Fruit fly (Drosophila melanogaster) whole organism, embryonic: ENCODE data around the gene sac.

Source experiments
- BEAF-32 ChIP-seq: fragments of 200-800 bp; sonication (Bioruptor generic); optimal IDR thresholded peaks from 3 replicates; lab custom pipeline; 2017; ENCODE audit warnings: missing biosample characterization, missing genetic modification characterization, mild to moderate bottlenecking, moderate library complexity, missing genetic modification reagents
- C15 ChIP-seq: fragments of 200-800 bp; sonication (Bioruptor generic); IDR thresholded peaks from 3 replicates; pipeline ENCODE4 v1.3.6; 2022; ENCODE audit warnings: missing biosample characterization, missing genetic modification characterization
- CG11085 ChIP-seq: fragments of 200-800 bp; sonication (Bioruptor generic); IDR thresholded peaks from 2 replicates; pipeline ENCODE4 v1.3.6; 2022; ENCODE audit warnings: missing biosample characterization, missing genetic modification characterization
- CG11560 ChIP-seq: fragments of 200-800 bp; sonication (Bioruptor generic); IDR thresholded peaks from 3 replicates; pipeline ENCODE4 v1.3.6; 2022; ENCODE audit warnings: missing biosample characterization, missing genetic modification characterization
- CG12659 ChIP-seq: fragments of 200-800 bp; sonication (Bioruptor generic); optimal IDR thresholded peaks from 3 replicates; lab custom pipeline; 2017; ENCODE audit warnings: mild to moderate bottlenecking, missing biosample characterization, missing genetic modification reagents, missing genetic modification characterization
- CG13296 ChIP-seq: fragments of 200-800 bp; sonication (Bioruptor generic); optimal IDR thresholded peaks from 3 replicates; lab custom pipeline; 2018; ENCODE audit warnings: missing biosample characterization, mild to moderate bottlenecking, missing genetic modification characterization
- CG14014 ChIP-seq: fragments of 200-800 bp; sonication (Bioruptor generic); IDR thresholded peaks from 2 replicates; pipeline ENCODE4 v1.3.6; 2022; ENCODE audit warnings: missing biosample characterization, missing genetic modification characterization
- CG14710 ChIP-seq: fragments of 200-800 bp; sonication (Bioruptor generic); optimal IDR thresholded peaks from 3 replicates; lab custom pipeline; 2019; ENCODE audit warnings: missing biosample characterization, mild to moderate bottlenecking, missing genetic modification characterization, moderate library complexity
- CG14965 ChIP-seq: fragments of 200-800 bp; sonication (Bioruptor generic); optimal IDR thresholded peaks from 2 replicates; lab custom pipeline; 2016; ENCODE audit warnings: missing biosample characterization, missing genetic modification characterization, borderline replicate concordance
- CG17328 ChIP-seq: fragments of 200-800 bp; sonication (Bioruptor generic); IDR thresholded peaks from 2 replicates; pipeline ENCODE4 v1.3.6; 2022; ENCODE audit warnings: missing biosample characterization, missing genetic modification characterization
- CG18262 ChIP-seq: fragments of 200-800 bp; optimal IDR thresholded peaks from 3 replicates; lab custom pipeline; 2019; ENCODE audit warnings: missing biosample characterization, mild to moderate bottlenecking, missing genetic modification characterization, moderate library complexity
- CG30431 ChIP-seq: fragments of 200-800 bp; sonication (Bioruptor generic); optimal IDR thresholded peaks from 2 replicates; lab custom pipeline; 2017; ENCODE audit warnings: missing biosample characterization, missing genetic modification characterization
- CG31388 ChIP-seq: fragments of 200-800 bp; sonication (Bioruptor generic); optimal IDR thresholded peaks from 2 replicates; lab custom pipeline; 2016; ENCODE audit warnings: missing biosample characterization, missing genetic modification characterization
- CG42726 ChIP-seq: fragments of 200-800 bp; sonication (Bioruptor generic); IDR thresholded peaks from 2 replicates; pipeline ENCODE4 v1.3.6; 2022; ENCODE audit warnings: missing biosample characterization, missing genetic modification characterization; ENCODE audit not compliant: partially characterized antibody
- CG4707 ChIP-seq: fragments of 200-800 bp; sonication (Bioruptor generic); optimal IDR thresholded peaks from 2 replicates; lab custom pipeline; 2018; ENCODE audit warnings: missing biosample characterization, mild to moderate bottlenecking, missing genetic modification characterization, moderate library complexity
- CG5180 ChIP-seq: fragments of 200-800 bp; sonication (Bioruptor generic); optimal IDR thresholded peaks from 3 replicates; lab custom pipeline; 2017; ENCODE audit warnings: missing biosample characterization, missing genetic modification characterization, mild to moderate bottlenecking, moderate library complexity, missing genetic modification reagents
- CG6854 ChIP-seq: fragments of 200-800 bp; sonication (Bioruptor generic); optimal IDR thresholded peaks from 3 replicates; lab custom pipeline; 2017; ENCODE audit warnings: missing biosample characterization, mild to moderate bottlenecking, missing genetic modification characterization
- CG7372 ChIP-seq: fragments of 200-800 bp; sonication (Bioruptor generic); IDR thresholded peaks from 2 replicates; pipeline ENCODE4 v1.3.6; 2022; ENCODE audit warnings: missing biosample characterization, missing genetic modification characterization
- CG9817 ChIP-seq: fragments of 200-800 bp; sonication (Bioruptor generic); optimal IDR thresholded peaks from 2 replicates; lab custom pipeline; 2018; ENCODE audit warnings: missing biosample characterization, mild to moderate bottlenecking, missing genetic modification characterization, moderate library complexity
- Doc2 ChIP-seq: fragments of 200-800 bp; sonication (Bioruptor generic); IDR thresholded peaks from 2 replicates; pipeline ENCODE4 v1.3.6; 2022; ENCODE audit warnings: missing biosample characterization, missing genetic modification characterization
- Fer1 ChIP-seq: fragments of 200-800 bp; sonication (Bioruptor generic); optimal IDR thresholded peaks from 2 replicates; lab custom pipeline; 2017; ENCODE audit warnings: missing biosample characterization, mild to moderate bottlenecking, missing genetic modification characterization
- Fer3 ChIP-seq: fragments of 200-800 bp; sonication (Bioruptor generic); optimal IDR thresholded peaks from 2 replicates; lab custom pipeline; 2018; ENCODE audit warnings: missing biosample characterization, mild to moderate bottlenecking, missing genetic modification characterization, moderate library complexity
- HHEX ChIP-seq: fragments of 200-800 bp; sonication (Bioruptor generic); optimal IDR thresholded peaks from 3 replicates; lab custom pipeline; 2017; ENCODE audit warnings: missing biosample characterization, mild to moderate bottlenecking, missing genetic modification characterization, missing genetic modification reagents
- HmgD ChIP-seq: fragments of 200-800 bp; sonication (Bioruptor generic); optimal IDR thresholded peaks from 3 replicates; lab custom pipeline; 2016; ENCODE audit warnings: missing biosample characterization, missing genetic modification characterization
- MBD-R2 ChIP-seq: fragments of 200-800 bp; sonication (Bioruptor generic); IDR thresholded peaks from 2 replicates; pipeline ENCODE4 v1.3.6; 2022; ENCODE audit warnings: missing biosample characterization, missing genetic modification characterization
- NfI ChIP-seq: fragments of 200-800 bp; sonication (Bioruptor generic); optimal IDR thresholded peaks from 3 replicates; lab custom pipeline; 2018; ENCODE audit warnings: missing biosample characterization, mild to moderate bottlenecking, missing genetic modification characterization, moderate library complexity
- Vsx1 ChIP-seq: fragments of 200-800 bp; sonication (Bioruptor generic); optimal IDR thresholded peaks from 2 replicates; lab custom pipeline; 2017; ENCODE audit warnings: missing biosample characterization, mild to moderate bottlenecking, missing genetic modification characterization, missing genetic modification reagents
- br ChIP-seq: fragments of >200 bp; optimal IDR thresholded peaks from 2 replicates; lab custom pipeline; 2017
- btn ChIP-seq: fragments of 200-800 bp; sonication (Bioruptor generic); optimal IDR thresholded peaks from 2 replicates; lab custom pipeline; 2016; ENCODE audit warnings: missing biosample characterization, missing genetic modification characterization
- dati ChIP-seq: fragments of 200-800 bp; sonication (Bioruptor generic); IDR thresholded peaks from 2 replicates; pipeline ENCODE4 v1.3.6; 2022; ENCODE audit warnings: missing biosample characterization, missing genetic modification characterization
- dmrt99B ChIP-seq: fragments of 200-800 bp; sonication (Bioruptor generic); optimal IDR thresholded peaks from 2 replicates; lab custom pipeline; 2018; ENCODE audit warnings: missing biosample characterization, mild to moderate bottlenecking, missing genetic modification characterization, moderate library complexity
- dysf ChIP-seq: fragments of 200-800 bp; sonication (Bioruptor generic); IDR thresholded peaks from 3 replicates; pipeline ENCODE4 v1.3.6; 2022; ENCODE audit warnings: missing biosample characterization, missing genetic modification characterization
- ems ChIP-seq: fragments of 200-800 bp; sonication (Bioruptor generic); optimal IDR thresholded peaks from 3 replicates; lab custom pipeline; 2016; ENCODE audit warnings: missing biosample characterization, missing genetic modification characterization
- gt ChIP-seq: fragments of 200-800 bp; sonication (Bioruptor generic); IDR thresholded peaks from 2 replicates; pipeline ENCODE4 v1.3.6; 2022; ENCODE audit warnings: missing biosample characterization, missing genetic modification characterization
- jing ChIP-seq: fragments of 200-800 bp; sonication (Bioruptor generic); optimal IDR thresholded peaks from 2 replicates; lab custom pipeline; 2018; ENCODE audit warnings: missing biosample characterization, mild to moderate bottlenecking, missing genetic modification characterization
- jumu ChIP-seq: fragments of 200-800 bp; sonication (Bioruptor generic); optimal IDR thresholded peaks from 3 replicates; lab custom pipeline; 2016; ENCODE audit warnings: missing biosample characterization, missing genetic modification characterization
- kni ChIP-seq: fragments of 200-800 bp; sonication (Bioruptor generic); optimal IDR thresholded peaks from 3 replicates; lab custom pipeline; 2017; ENCODE audit warnings: mild to moderate bottlenecking, missing biosample characterization, missing genetic modification reagents, missing genetic modification characterization
- lilli ChIP-seq: fragments of 200-800 bp; sonication (Bioruptor generic); optimal IDR thresholded peaks from 3 replicates; lab custom pipeline; 2016; ENCODE audit warnings: missing biosample characterization, missing genetic modification characterization
- mirr ChIP-seq: fragments of 200-800 bp; sonication (Bioruptor generic); optimal IDR thresholded peaks from 3 replicates; lab custom pipeline; 2018; ENCODE audit warnings: missing biosample characterization, mild to moderate bottlenecking, missing genetic modification characterization
- mld ChIP-seq: fragments of 200-800 bp; sonication (Bioruptor generic); IDR thresholded peaks from 3 replicates; pipeline ENCODE4 v1.3.6; 2022; ENCODE audit warnings: missing biosample characterization, missing genetic modification characterization; ENCODE audit not compliant: partially characterized antibody
- nerfin-2 ChIP-seq: fragments of 200-800 bp; sonication (Bioruptor generic); IDR thresholded peaks from 2 replicates; pipeline ENCODE4 v1.3.6; 2022; ENCODE audit warnings: missing biosample characterization, missing genetic modification characterization; ENCODE audit not compliant: partially characterized antibody
- onecut ChIP-seq: fragments of 200-800 bp; sonication (Bioruptor generic); IDR thresholded peaks from 2 replicates; pipeline ENCODE4 v1.3.6; 2022; ENCODE audit warnings: missing biosample characterization, missing genetic modification characterization
- p53 ChIP-seq: fragments of 200-800 bp; sonication (Bioruptor generic); optimal IDR thresholded peaks from 2 replicates; lab custom pipeline; 2016; ENCODE audit warnings: missing biosample characterization, missing genetic modification characterization
- sens-2 ChIP-seq: fragments of 200-800 bp; sonication (Bioruptor generic); IDR thresholded peaks from 2 replicates; pipeline ENCODE4 v1.3.6; 2022; ENCODE audit warnings: missing biosample characterization, missing genetic modification characterization
- shn ChIP-seq: fragments of 200-800 bp; sonication (Bioruptor generic); optimal IDR thresholded peaks from 3 replicates; lab custom pipeline; 2016; ENCODE audit warnings: missing biosample characterization, missing genetic modification characterization
- unpg ChIP-seq: fragments of 200-800 bp; sonication (Bioruptor generic); optimal IDR thresholded peaks from 3 replicates; lab custom pipeline; 2018; ENCODE audit warnings: missing biosample characterization, mild to moderate bottlenecking, missing genetic modification characterization, moderate library complexity
- vvl ChIP-seq: fragments of 200-800 bp; sonication (Bioruptor generic); IDR thresholded peaks from 2 replicates; pipeline ENCODE4 v1.3.6; 2022; ENCODE audit warnings: missing biosample characterization, missing genetic modification characterization
- wdn ChIP-seq: fragments of 200-800 bp; sonication (Bioruptor generic); IDR thresholded peaks from 2 replicates; pipeline ENCODE4 v1.3.6; 2022; ENCODE audit warnings: missing biosample characterization, missing genetic modification characterization
- wek ChIP-seq: fragments of 200-800 bp; sonication (Bioruptor generic); optimal IDR thresholded peaks from 3 replicates; lab custom pipeline; 2018; ENCODE audit warnings: missing biosample characterization, mild to moderate bottlenecking, missing genetic modification characterization, moderate library complexity

Gene sac

DNA sequence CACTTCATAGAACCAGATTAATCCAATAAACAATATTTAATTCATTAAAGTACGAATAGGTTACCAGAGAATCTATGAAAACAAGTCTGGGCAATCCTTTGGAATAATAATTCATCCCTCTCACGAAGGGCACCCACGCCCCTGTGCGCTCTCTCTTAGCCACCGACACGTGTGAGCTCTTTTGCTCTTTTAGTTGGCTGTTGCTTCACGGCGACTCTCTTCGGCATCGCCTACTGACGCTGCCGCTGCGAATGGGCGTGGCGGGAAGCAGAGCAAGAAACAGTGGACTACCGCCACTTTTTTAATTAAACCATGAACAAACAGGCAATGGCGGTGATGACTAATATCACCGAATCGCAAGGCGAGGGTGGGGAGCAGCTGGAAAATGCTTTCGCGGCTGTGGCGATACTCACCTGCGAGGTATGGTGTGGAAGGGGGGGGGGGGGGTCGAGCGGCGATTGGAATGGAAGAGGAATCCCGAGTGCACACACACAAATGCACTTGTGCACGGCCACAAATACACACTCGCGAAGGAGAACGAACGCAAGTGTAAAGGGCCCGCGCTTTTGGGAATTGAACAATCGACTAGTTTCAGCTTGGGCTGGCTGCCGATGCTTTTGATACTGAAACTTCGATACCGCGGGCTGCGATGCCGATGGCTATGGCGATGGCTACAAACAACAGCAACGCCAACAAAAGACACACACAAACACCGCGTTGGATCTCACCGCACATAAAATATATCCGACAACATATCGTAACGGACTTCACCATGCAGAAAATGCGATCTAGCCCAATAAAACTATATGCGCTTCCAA is 2.2 kb upstream of the sac start (continued):
- TF ChIP-seq CG5180 (GFP tag; lab: Kevin White, UChicago) = no peak
- TF ChIP-seq jumu (GFP tag; lab: Kevin White, UChicago) = peak; percentile 86
- peak; percentile 61 for TF ChIP-seq CG31388 (GFP tag; lab: Kevin White, UChicago)
- TF ChIP-seq gt (GFP tag; lab: Robert Waterston, UW) = peak; percentile 33; the same call in 1 of the 2 replicates
- TF ChIP-seq CG9817 (tag; lab: Kevin White, UChicago) = peak; percentile 76
- peak; percentile 92 for TF ChIP-seq lilli
- TF ChIP-seq CG4707 (GFP tag; lab: Kevin White, UChicago) = peak; percentile 66
- peak; percentile 73 for TF ChIP-seq p53 (GFP tag; lab: Kevin White, UChicago)
- TF ChIP-seq onecut (GFP tag; lab: Robert Waterston, UW) = peak; percentile 85
- peak; percentile 92 for TF ChIP-seq CG17328 (GFP tag; lab: Robert Waterston, UW)
- TF ChIP-seq CG11085 (GFP tag; lab: Robert Waterston, UW) = peak; percentile 77
- TF ChIP-seq mld (GFP tag; lab: Robert Waterston, UW) = no peak
- peak; percentile 62 for TF ChIP-seq jing (GFP tag; lab: Kevin White, UChicago)
- peak; percentile 91 for TF ChIP-seq HHEX
- no peak for TF ChIP-seq CG42726
- TF ChIP-seq dysf (GFP tag; lab: Robert Waterston, UW) = peak; percentile 86
- peak; percentile 92 for TF ChIP-seq unpg
- TF ChIP-seq CG6854 (GFP tag; lab: Kevin White, UChicago) = peak; percentile 79
- TF ChIP-seq CG30431 = peak; percentile 73
- TF ChIP-seq CG7372 (GFP tag; lab: Robert Waterston, UW) = peak; percentile 62
- peak; percentile 82 for TF ChIP-seq CG12659 (GFP tag; lab: Kevin White, UChicago)
- TF ChIP-seq Fer3 (tag; lab: Kevin White, UChicago) = peak; percentile 82
- peak; percentile 27 for TF ChIP-seq HmgD
- TF ChIP-seq wek (GFP tag; lab: Kevin White, UChicago) = peak; percentile 84
- peak; percentile 87 for TF ChIP-seq dmrt99B (tag; lab: Kevin White, UChicago)
- TF ChIP-seq CG11560 (tag; lab: Robert Waterston, UW) = no peak
- peak; percentile 79 for TF ChIP-seq MBD-R2 (GFP tag; lab: Robert Waterston, UW)
- TF ChIP-seq vvl = peak; percentile 96
- peak; percentile 80 for TF ChIP-seq CG18262 (tag; lab: Kevin White, UChicago)
- TF ChIP-seq CG14710 = peak; percentile 60
- TF ChIP-seq NfI (GFP tag; lab: Kevin White, UChicago) = peak; percentile 87
- TF ChIP-seq CG14965 (GFP tag; lab: Kevin White, UChicago) = peak; percentile 1
- peak; percentile 94 for TF ChIP-seq kni
- TF ChIP-seq dati (GFP tag; lab: Robert Waterston, UW) = peak; percentile 81
- TF ChIP-seq br (lab: Kevin White, UChicago) = no peak
- peak; percentile 82 for TF ChIP-seq sens-2 (GFP tag; lab: Robert Waterston, UW)
- TF ChIP-seq Doc2 (GFP tag; lab: Robert Waterston, UW) = no peak
- no peak for TF ChIP-seq nerfin-2 (GFP tag; lab: Robert Waterston, UW)
- peak; percentile 73 for TF ChIP-seq wdn
- TF ChIP-seq ems (GFP tag; lab: Kevin White, UChicago) = peak; percentile 92
- peak; percentile 67 for TF ChIP-seq Vsx1
- TF ChIP-seq btn (GFP tag; lab: Kevin White, UChicago) = peak; percentile 70
- peak; percentile 42 for TF ChIP-seq mirr (GFP tag; lab: Kevin White, UChicago)
- TF ChIP-seq Fer1 (GFP tag; lab: Kevin White, UChicago) = peak; percentile 87
- TF ChIP-seq BEAF-32 (GFP tag; lab: Kevin White, UChicago) = no peak
- TF ChIP-seq CG14014 (GFP tag; lab: Robert Waterston, UW) = peak; percentile 89
- TF ChIP-seq shn = peak; percentile 71
- TF ChIP-seq C15 (GFP tag; lab: Robert Waterston, UW) = peak; percentile 82
- peak; percentile 83 for TF ChIP-seq CG13296 (GFP tag; lab: Kevin White, UChicago)
